Fruit fly (Drosophila melanogaster) whole organism, embryonic: ENCODE results near the gene COX6B.

Experiments
- Ada2b ChIP-seq: fragments of 200-800 bp; sonication (Bioruptor generic); IDR thresholded peaks from 2 replicates; pipeline ENCODE4 v1.3.6; 2022; ENCODE audit warnings: missing biosample characterization, missing genetic modification characterization
- CG11247 ChIP-seq: fragments of 200-800 bp; sonication (Bioruptor generic); IDR thresholded peaks from 2 replicates; pipeline ENCODE4 v1.3.6; 2022; ENCODE audit warnings: missing biosample characterization, missing genetic modification characterization
- CG1603 ChIP-seq: fragments of 200-800 bp; sonication (Bioruptor generic); optimal IDR thresholded peaks from 2 replicates; lab custom pipeline; 2019; ENCODE audit warnings: missing biosample characterization, mild to moderate bottlenecking, missing genetic modification characterization, moderate library complexity
- CG17361 ChIP-seq: fragments of 200-800 bp; sonication (Bioruptor generic); IDR thresholded peaks from 3 replicates; pipeline ENCODE4 v1.3.6; 2022; ENCODE audit warnings: missing biosample characterization, missing genetic modification characterization
- CG1792 ChIP-seq: fragments of 200-800 bp; sonication (Bioruptor generic); optimal IDR thresholded peaks from 2 replicates; lab custom pipeline; 2016; ENCODE audit warnings: missing biosample characterization, missing genetic modification characterization
- CG2129 ChIP-seq: fragments of 200-800 bp; sonication (Bioruptor generic); IDR thresholded peaks from 2 replicates; pipeline ENCODE4 v1.3.6; 2022; ENCODE audit warnings: missing biosample characterization, missing genetic modification characterization; ENCODE audit not compliant: partially characterized antibody
- CG2678 ChIP-seq: fragments of 200-800 bp; sonication (Bioruptor generic); optimal IDR thresholded peaks from 3 replicates; lab custom pipeline; 2019; ENCODE audit warnings: missing biosample characterization, mild to moderate bottlenecking, missing genetic modification characterization, moderate library complexity
- CG3281 ChIP-seq: fragments of 200-800 bp; sonication (Bioruptor generic); optimal IDR thresholded peaks from 3 replicates; lab custom pipeline; 2017; ENCODE audit warnings: missing biosample characterization, mild to moderate bottlenecking, missing genetic modification characterization
- CG34376 ChIP-seq: fragments of 200-800 bp; sonication (Bioruptor generic); optimal IDR thresholded peaks from 2 replicates; lab custom pipeline; 2018; ENCODE audit warnings: missing biosample characterization, mild to moderate bottlenecking, missing genetic modification characterization
- CG7556 ChIP-seq: fragments of 200-800 bp; sonication (Bioruptor generic); optimal IDR thresholded peaks from 2 replicates; lab custom pipeline; 2017; ENCODE audit warnings: missing biosample characterization, mild to moderate bottlenecking, missing genetic modification characterization
- CG9609 ChIP-seq: fragments of 200-800 bp; sonication (Bioruptor generic); optimal IDR thresholded peaks from 3 replicates; lab custom pipeline; 2016; ENCODE audit warnings: missing biosample characterization, missing genetic modification characterization
- CG9817 ChIP-seq: fragments of 200-800 bp; sonication (Bioruptor generic); optimal IDR thresholded peaks from 2 replicates; lab custom pipeline; 2018; ENCODE audit warnings: missing biosample characterization, mild to moderate bottlenecking, missing genetic modification characterization, moderate library complexity
- CHES-1-like ChIP-seq: fragments of 200-800 bp; sonication (Bioruptor generic); optimal IDR thresholded peaks from 2 replicates; lab custom pipeline; 2016; ENCODE audit warnings: missing biosample characterization, missing genetic modification characterization
- Dek ChIP-seq: fragments of 200-800 bp; sonication (Bioruptor generic); optimal IDR thresholded peaks from 3 replicates; lab custom pipeline; 2019; ENCODE audit warnings: missing biosample characterization, mild to moderate bottlenecking, missing genetic modification characterization, moderate library complexity
- E2f2 ChIP-seq: fragments of 200-800 bp; sonication (Bioruptor generic); IDR thresholded peaks from 2 replicates; pipeline ENCODE4 v1.3.6; 2022; ENCODE audit warnings: missing biosample characterization, missing genetic modification characterization
- Ets65A ChIP-seq: fragments of 200-800 bp; sonication (Bioruptor generic); peaks from one replicate; lab custom pipeline; 2016; ENCODE audit warnings: missing biosample characterization, missing genetic modification characterization
- Fer3 ChIP-seq: fragments of 200-800 bp; sonication (Bioruptor generic); optimal IDR thresholded peaks from 2 replicates; lab custom pipeline; 2018; ENCODE audit warnings: missing biosample characterization, mild to moderate bottlenecking, missing genetic modification characterization, moderate library complexity
- H15 ChIP-seq: fragments of 200-800 bp; sonication (Bioruptor generic); IDR thresholded peaks from 3 replicates; pipeline ENCODE4 v1.3.6; 2022; ENCODE audit warnings: missing biosample characterization, missing genetic modification characterization
- HLH54F ChIP-seq: fragments of 200-800 bp; sonication (Bioruptor generic); optimal IDR thresholded peaks from 3 replicates; lab custom pipeline; 2016; ENCODE audit warnings: missing biosample characterization, missing genetic modification characterization
- Hr78 ChIP-seq, 2 experiments: fragments of 200-800 bp in 1 of 2; fragments of >200 bp in 1 of 2; sonication (Bioruptor generic) in 1 of 2; optimal IDR thresholded peaks; 2 replicates each; lab custom pipeline; 2017 to 2019; ENCODE audit warnings: missing biosample characterization in 2 of 2, missing genetic modification characterization in 2 of 2, mild to moderate bottlenecking in 1 of 2, moderate library complexity in 1 of 2
- Jarid2 ChIP-seq: fragments of 200-800 bp; sonication (Bioruptor generic); optimal IDR thresholded peaks from 3 replicates; lab custom pipeline; 2017; ENCODE audit warnings: mild to moderate bottlenecking, missing biosample characterization, missing genetic modification reagents, missing genetic modification characterization
- Kr ChIP-seq: fragments of 200-800 bp; sonication (Bioruptor generic); optimal IDR thresholded peaks from 2 replicates; lab custom pipeline; 2017; ENCODE audit warnings: missing biosample characterization, mild to moderate bottlenecking, missing genetic modification characterization
- Lhr ChIP-seq: fragments of 200-800 bp; sonication (Bioruptor generic); optimal IDR thresholded peaks from 3 replicates; lab custom pipeline; 2017; ENCODE audit warnings: mild to moderate bottlenecking, missing biosample characterization, missing genetic modification reagents, missing genetic modification characterization
- Neu2 ChIP-seq: fragments of 200-800 bp; sonication (Bioruptor generic); optimal IDR thresholded peaks from 3 replicates; lab custom pipeline; 2016; ENCODE audit warnings: missing biosample characterization, missing genetic modification characterization, borderline replicate concordance
- Nf-YB ChIP-seq: fragments of 200-800 bp; sonication (Bioruptor generic); optimal IDR thresholded peaks from 3 replicates; lab custom pipeline; 2019; ENCODE audit warnings: missing biosample characterization, mild to moderate bottlenecking, missing genetic modification characterization, moderate library complexity
- Ravus ChIP-seq: fragments of 200-800 bp; sonication (Bioruptor generic); IDR thresholded peaks from 2 replicates; pipeline ENCODE4 v1.3.6; 2022; ENCODE audit warnings: missing biosample characterization, missing genetic modification characterization
- Rx ChIP-seq: fragments of 200-800 bp; sonication (Bioruptor generic); IDR thresholded peaks from 2 replicates; pipeline ENCODE4 v1.3.6; 2022; ENCODE audit warnings: missing biosample characterization, missing genetic modification characterization
- Sry-δ ChIP-seq: fragments of 200-800 bp; sonication (Bioruptor generic); optimal IDR thresholded peaks from 2 replicates; lab custom pipeline; 2016; ENCODE audit warnings: missing biosample characterization, missing genetic modification characterization
- Usf ChIP-seq: fragments of 200-800 bp; sonication (Bioruptor generic); optimal IDR thresholded peaks from 2 replicates; lab custom pipeline; 2017; ENCODE audit warnings: missing genotype, missing biosample characterization, missing genetic modification characterization
- bbx ChIP-seq: fragments of 200-800 bp; sonication (Bioruptor generic); IDR thresholded peaks from 2 replicates; pipeline ENCODE4 v1.3.6; 2022; ENCODE audit warnings: missing biosample characterization, missing genetic modification characterization; ENCODE audit not compliant: partially characterized antibody
- chn ChIP-seq: fragments of 200-800 bp; sonication (Bioruptor generic); optimal IDR thresholded peaks from 2 replicates; lab custom pipeline; 2016; ENCODE audit warnings: missing biosample characterization, missing genetic modification characterization
- croc ChIP-seq: fragments of 200-800 bp; sonication (Bioruptor generic); conservative IDR thresholded peaks from 3 replicates; pipeline ENCODE4 v1.3.6; 2022; ENCODE audit warnings: missing biosample characterization, missing genetic modification characterization
- dimm ChIP-seq: fragments of 200-800 bp; sonication (Bioruptor generic); IDR thresholded peaks from 2 replicates; pipeline ENCODE4 v1.3.6; 2022; ENCODE audit warnings: missing biosample characterization, missing genetic modification characterization
- eve ChIP-seq, 2 experiments: fragments of >200 bp; optimal IDR thresholded peaks; 2 replicates each; lab custom pipeline; 2017; ENCODE audit warnings: missing biosample characterization in 2 of 2, missing genetic modification characterization in 2 of 2
- hb ChIP-seq: fragments of 200-800 bp; sonication (Bioruptor generic); IDR thresholded peaks from 3 replicates; pipeline ENCODE4 v1.3.6; 2022; ENCODE audit warnings: missing biosample characterization, missing genetic modification characterization; ENCODE audit not compliant: partially characterized antibody
- hth ChIP-seq: fragments of >200 bp; optimal IDR thresholded peaks from 2 replicates; lab custom pipeline; 2017; ENCODE audit warnings: inconsistent platforms
- inv ChIP-seq: fragments of 200-800 bp; sonication (Bioruptor generic); IDR thresholded peaks from 2 replicates; pipeline ENCODE4 v1.3.6; 2022; ENCODE audit warnings: missing biosample characterization, missing genetic modification characterization; ENCODE audit not compliant: partially characterized antibody
- knrl ChIP-seq: fragments of 200-800 bp; sonication (Bioruptor generic); IDR thresholded peaks from 3 replicates; pipeline ENCODE4 v1.3.6; 2022; ENCODE audit warnings: missing biosample characterization, missing genetic modification characterization; ENCODE audit not compliant: partially characterized antibody
- maf-S ChIP-seq: fragments of 200-800 bp; sonication (Bioruptor generic); optimal IDR thresholded peaks from 2 replicates; lab custom pipeline; 2016; ENCODE audit warnings: missing biosample characterization, missing genetic modification characterization
- pan ChIP-seq, 4 experiments: fragments of >200 bp in 3 of 4; fragments of 200-800 bp in 1 of 4; sonication (Bioruptor generic) in 1 of 4; optimal IDR thresholded peaks in 3 of 4; IDR thresholded peaks in 1 of 4; 2 replicates each; pipeline versions ENCODE4 v1.3.6 to Lab custom; 2017 to 2022; ENCODE audit warnings: missing biosample characterization in 2 of 4, missing genetic modification characterization in 2 of 4, mixed read lengths in 1 of 4
- pho ChIP-seq: fragments of 200-800 bp; sonication (Bioruptor generic); optimal IDR thresholded peaks from 2 replicates; lab custom pipeline; 2016; ENCODE audit warnings: missing biosample characterization, missing genetic modification characterization
- ro ChIP-seq: fragments of 200-800 bp; sonication (Bioruptor generic); IDR thresholded peaks from 2 replicates; pipeline ENCODE4 v1.3.6; 2022; ENCODE audit warnings: missing biosample characterization, missing genetic modification characterization
- schlank ChIP-seq: fragments of 200-800 bp; sonication (Bioruptor generic); optimal IDR thresholded peaks from 2 replicates; lab custom pipeline; 2018; ENCODE audit warnings: missing biosample characterization, mild to moderate bottlenecking, missing genetic modification characterization
- sens ChIP-seq: fragments of 200-800 bp; sonication (Bioruptor generic); peaks from one replicate; lab custom pipeline; 2016; ENCODE audit warnings: missing biosample characterization, missing genetic modification characterization
- slbo ChIP-seq: fragments of 200-800 bp; sonication (Bioruptor generic); IDR thresholded peaks from 2 replicates; pipeline ENCODE4 v1.3.6; 2022; ENCODE audit warnings: missing biosample characterization, missing genetic modification characterization
- tup ChIP-seq: fragments of 200-800 bp; sonication (Bioruptor generic); optimal IDR thresholded peaks from 2 replicates; lab custom pipeline; 2016; ENCODE audit warnings: missing biosample characterization, mild to moderate bottlenecking, missing genetic modification characterization, moderate library complexity
- vnd ChIP-seq: fragments of 200-800 bp; sonication (Bioruptor generic); IDR thresholded peaks from 3 replicates; pipeline ENCODE4 v1.3.6; 2022; ENCODE audit warnings: missing biosample characterization, missing genetic modification characterization; ENCODE audit not compliant: partially characterized antibody
- zen2 ChIP-seq: fragments of 200-800 bp; sonication (Bioruptor generic); IDR thresholded peaks from 3 replicates; pipeline ENCODE4 v1.3.6; 2022; ENCODE audit warnings: missing biosample characterization, missing genetic modification characterization; ENCODE audit not compliant: partially characterized antibody
- zfh2 ChIP-seq: fragments of 200-800 bp; sonication (Bioruptor generic); optimal IDR thresholded peaks from 2 replicates; lab custom pipeline; 2016; ENCODE audit warnings: missing biosample characterization, missing genetic modification characterization

COX6B gene

dm6 chrX:19750626-19751149 lies 6.6 kb upstream of the COX6B start, which contains the start of gene Abcd3 (continued):
- TF ChIP-seq Ravus (no peak), CG34376 (GFP tag; lab: Kevin White, UChicago) (peak; percentile 88), CG11247 (no peak), hth (no peak), HLH54F (GFP tag; lab: Kevin White, UChicago) (peak; percentile 39), vnd (GFP tag; lab: Robert Waterston, UW) (peak; percentile 14; the same call in 2 of the 3 replicates), Sry-δ (peak; percentile 70), Nf-YB (GFP tag; lab: Kevin White, UChicago) (peak; percentile 13), chn (GFP tag; lab: Kevin White, UChicago) (peak; percentile 57), Usf (GFP tag; lab: Kevin White, UChicago) (no peak), CG3281 (GFP tag; lab: Kevin White, UChicago) (peak; percentile 100), Lhr (GFP tag; lab: Kevin White, UChicago) (peak; percentile 2), CG7556 (GFP tag; lab: Kevin White, UChicago) (no peak), maf-S (no peak), Fer3 (tag; lab: Kevin White, UChicago) (no peak), Dek (tag; lab: Kevin White, UChicago) (peak; percentile 17), Kr (GFP tag; lab: Kevin White, UChicago) (no peak), Neu2 (no peak), tup (GFP tag; lab: Kevin White, UChicago) (no peak), CG1603 (tag; lab: Kevin White, UChicago) (peak; percentile 49), bbx (GFP tag; lab: Robert Waterston, UW) (peak; percentile 65), CG2678 (tag; lab: Kevin White, UChicago) (peak; percentile 43), schlank (tag; lab: Kevin White, UChicago) (peak; percentile 50), Jarid2 (peak; percentile 91), CHES-1-like (GFP tag; lab: Kevin White, UChicago) (peak; percentile 19), dimm (no peak), zfh2 (GFP tag; lab: Kevin White, UChicago) (no peak), Hr78 (GFP tag; optimal IDR thresholded peaks at IDR 0.05; lab: Kevin White, UChicago) (no peak), knrl (GFP tag; lab: Robert Waterston, UW) (peak; percentile 58), slbo (GFP tag; lab: Robert Waterston, UW) (peak; percentile 27; the same call in 1 of the 2 replicates), CG9609 (GFP tag; lab: Kevin White, UChicago) (no peak), Rx (GFP tag; lab: Robert Waterston, UW) (no peak), eve (GFP tag; optimal IDR thresholded peaks at IDR 0.05; lab: Kevin White, UChicago) (no peak), CG2129 (GFP tag; lab: Robert Waterston, UW) (no peak), Ets65A (GFP tag; lab: Kevin White, UChicago) (peak; percentile 51), Ada2b (no peak), ro (GFP tag; lab: Robert Waterston, UW) (no peak), hb (peak; percentile 67; the same call in 2 of the 3 replicates), H15 (GFP tag; lab: Robert Waterston, UW) (no peak), pan (optimal IDR thresholded peaks at IDR 0.05; lab: Kevin White, UChicago) (no peak), pan (GFP tag; optimal IDR thresholded peaks at IDR 0.05 in 1 of 2, IDR thresholded peaks at IDR 0.05 in 1 of 2) (no peak), croc (no peak), CG17361 (GFP tag; lab: Robert Waterston, UW) (0 out of 3 replicates have a peak, but pooled peaks have one; percentile 36), CG9817 (tag; lab: Kevin White, UChicago) (peak; percentile 5), zen2 (peak; percentile 62), inv (GFP tag; lab: Robert Waterston, UW) (peak; percentile 53), E2f2 (peak; percentile 67), sens (peak; percentile 88), pho (GFP tag; lab: Kevin White, UChicago) (no peak), CG1792 (GFP tag; lab: Kevin White, UChicago) (peak; percentile 40)
